Worm (Caenorhabditis elegans) whole organism, L4 larva: ENCODE measurements around the gene T01C1.4.

Source experiments
- F49E8.2 ChIP-seq: sonication (generic microtip); optimal IDR thresholded peaks from 2 replicates; lab custom pipeline; 2016; ENCODE audit warnings: missing compliant biosample characterization, mild to moderate bottlenecking, missing genetic modification characterization, borderline replicate concordance
- Y105C5A.15 ChIP-seq: fragments of 200-800 bp; sonication (Bioruptor generic); IDR thresholded peaks from 2 replicates; pipeline ENCODE4 v1.3.6; 2022; ENCODE audit warnings: missing genetic modification characterization, missing compliant biosample characterization
- ZK337.2 ChIP-seq: fragments of 200-800 bp; sonication (Bioruptor generic); IDR thresholded peaks from 2 replicates; pipeline ENCODE4 v1.3.6; 2022; ENCODE audit warnings: missing genetic modification reagents, missing genetic modification characterization, missing compliant biosample characterization
- ZK546.5 ChIP-seq, 2 experiments: sonication (generic microtip); optimal IDR thresholded peaks; 2 replicates each; lab custom pipeline; 2017; ENCODE audit warnings: missing biosample characterization in 2 of 2, missing genetic modification characterization in 2 of 2
- aha-1 ChIP-seq: fragments of 150-350 bp; peaks from one replicate; lab custom pipeline; 2014; ENCODE audit warnings: missing biosample characterization, missing genetic modification characterization
- ama-1 ChIP-seq: fragments of 150-350 bp; optimal IDR thresholded peaks from 2 replicates; lab custom pipeline; 2014; ENCODE audit warnings: inconsistent platforms, mixed read lengths
- attf-4 ChIP-seq: sonication (generic microtip); optimal IDR thresholded peaks from 3 replicates; lab custom pipeline; 2017; ENCODE audit warnings: missing biosample characterization, missing genetic modification characterization
- ceh-28 ChIP-seq: fragments of 150-350 bp; optimal IDR thresholded peaks from 2 replicates; lab custom pipeline; 2014; ENCODE audit warnings: missing biosample characterization, missing genetic modification reagents, missing genetic modification characterization
- ceh-44 ChIP-seq: fragments of 200-800 bp; sonication (Bioruptor generic); IDR thresholded peaks from 2 replicates; pipeline ENCODE4 v1.3.6; 2022; ENCODE audit warnings: missing genetic modification reagents, missing genetic modification characterization, missing compliant biosample characterization
- ceh-62 ChIP-seq: sonication (generic microtip); optimal IDR thresholded peaks from 2 replicates; lab custom pipeline; 2017; ENCODE audit warnings: missing biosample characterization, missing genetic modification characterization
- ceh-82 ChIP-seq: sonication (generic microtip); optimal IDR thresholded peaks from 2 replicates; lab custom pipeline; 2017; ENCODE audit warnings: missing biosample characterization, missing genetic modification characterization
- ces-1 ChIP-seq: fragments of 150-350 bp; sonication (generic microtip); optimal IDR thresholded peaks from 4 replicates; lab custom pipeline; 2014; ENCODE audit warnings: missing biosample characterization, missing genetic modification reagents, missing genetic modification characterization
- ctbp-1 ChIP-seq: fragments of 200-800 bp; sonication (Bioruptor generic); IDR thresholded peaks from 2 replicates; pipeline ENCODE4 v1.3.6; 2022; ENCODE audit warnings: missing genetic modification reagents, missing genetic modification characterization, missing compliant biosample characterization
- daf-16 ChIP-seq, 3 experiments: sonication (generic microtip); optimal IDR thresholded peaks; 2 replicates each; lab custom pipeline; 2016 to 2017; ENCODE audit warnings: missing genetic modification characterization in 3 of 3, missing genetic modification reagents in 3 of 3, mild to moderate bottlenecking in 2 of 3, missing compliant biosample characterization in 2 of 3, missing biosample characterization in 1 of 3, moderate library complexity in 1 of 3
- daf-8 ChIP-seq: fragments of 200-800 bp; sonication (Bioruptor generic); IDR thresholded peaks from 2 replicates; pipeline ENCODE4 v1.3.6; 2022; ENCODE audit warnings: missing genetic modification characterization, missing compliant biosample characterization
- dmd-9 ChIP-seq: fragments of 200-800 bp; sonication (Bioruptor generic); IDR thresholded peaks from 2 replicates; pipeline ENCODE4 v1.3.6; 2022; ENCODE audit warnings: missing genetic modification reagents, missing genetic modification characterization, missing compliant biosample characterization
- dpl-1 ChIP-seq: fragments of 150-350 bp; optimal IDR thresholded peaks from 2 replicates; lab custom pipeline; 2014; ENCODE audit warnings: missing biosample characterization, missing genetic modification reagents, missing genetic modification characterization
- duxl-1 ChIP-seq: sonication (generic microtip); optimal IDR thresholded peaks from 2 replicates; lab custom pipeline; 2016; ENCODE audit warnings: mild to moderate bottlenecking, missing genetic modification characterization, moderate library complexity, missing compliant biosample characterization; ENCODE audit not compliant: poor library complexity
- dve-1 ChIP-seq: sonication (generic microtip); optimal IDR thresholded peaks from 2 replicates; lab custom pipeline; 2017; ENCODE audit warnings: antibody characterized with exemption, mild to moderate bottlenecking, missing genetic modification characterization, missing compliant biosample characterization; ENCODE audit not compliant: insufficient read depth
- gei-8 ChIP-seq: fragments of 200-800 bp; sonication (Bioruptor generic); optimal IDR thresholded peaks from 2 replicates; lab custom pipeline; 2018; ENCODE audit warnings: mild to moderate bottlenecking, missing genetic modification characterization, missing compliant biosample characterization
- hif-1 ChIP-seq, 2 experiments: sonication (generic microtip); optimal IDR thresholded peaks; 2 replicates each; lab custom pipeline; 2016 to 2017; ENCODE audit warnings: missing compliant biosample characterization in 2 of 2, missing genetic modification characterization in 2 of 2, missing genetic modification reagents in 2 of 2, missing genotype in 2 of 2, mild to moderate bottlenecking in 1 of 2
- lim-7 ChIP-seq: fragments of 200-800 bp; sonication (Bioruptor generic); IDR thresholded peaks from 2 replicates; pipeline ENCODE4 v1.3.6; 2022; ENCODE audit warnings: missing genetic modification characterization, missing compliant biosample characterization
- lin-13 ChIP-seq: fragments of 150-350 bp; optimal IDR thresholded peaks from 2 replicates; lab custom pipeline; 2014; ENCODE audit warnings: missing biosample characterization, missing genetic modification reagents, missing genetic modification characterization
- lin-39 ChIP-seq: fragments of 150-350 bp; optimal IDR thresholded peaks from 2 replicates; lab custom pipeline; 2014; ENCODE audit warnings: missing biosample characterization, missing genetic modification reagents, missing genetic modification characterization
- lir-3 ChIP-seq: sonication (generic microtip); optimal IDR thresholded peaks from 2 replicates; lab custom pipeline; 2016; ENCODE audit warnings: mild to moderate bottlenecking, missing genetic modification characterization, missing compliant biosample characterization
- madf-5 ChIP-seq, 2 experiments: fragments of 200-800 bp; sonication (Bioruptor generic); IDR thresholded peaks; 2 replicates each; pipeline ENCODE4 v1.3.6; 2022; ENCODE audit warnings: missing compliant biosample characterization in 2 of 2, missing genetic modification characterization in 2 of 2
- madf-9 ChIP-seq: fragments of 200-800 bp; sonication (Bioruptor generic); conservative IDR thresholded peaks from 2 replicates; pipeline ENCODE4 v1.3.6; 2022; ENCODE audit warnings: missing genetic modification reagents, missing genetic modification characterization, missing compliant biosample characterization
- mdl-1 ChIP-seq, 2 experiments: fragments of 150-350 bp in 1 of 2; sonication (generic microtip) in 1 of 2; optimal IDR thresholded peaks; 2 replicates each; lab custom pipeline; 2014 to 2017; ENCODE audit warnings: missing biosample characterization in 2 of 2, missing genetic modification characterization in 2 of 2
- mep-1 ChIP-seq: fragments of 150-350 bp; sonication (generic microtip); optimal IDR thresholded peaks from 3 replicates; lab custom pipeline; 2014; ENCODE audit warnings: missing biosample characterization, missing genetic modification characterization
- mes-2 ChIP-seq: sonication (generic microtip); optimal IDR thresholded peaks from 2 replicates; lab custom pipeline; 2016; ENCODE audit warnings: missing genotype, mild to moderate bottlenecking, missing genetic modification characterization, missing compliant biosample characterization; ENCODE audit not compliant: poor library complexity, severe bottlenecking
- nhr-102 ChIP-seq: sonication (generic microtip); optimal IDR thresholded peaks from 2 replicates; lab custom pipeline; 2016; ENCODE audit warnings: mild to moderate bottlenecking, missing genetic modification characterization, moderate library complexity, missing compliant biosample characterization
- nhr-28 ChIP-seq: fragments of 150-350 bp; optimal IDR thresholded peaks from 2 replicates; lab custom pipeline; 2014; ENCODE audit warnings: missing biosample characterization, missing genetic modification characterization
- nhr-41 ChIP-seq: fragments of 200-800 bp; sonication (Bioruptor generic); IDR thresholded peaks from 2 replicates; pipeline ENCODE4 v1.3.6; 2022; ENCODE audit warnings: missing genetic modification reagents, missing genetic modification characterization, missing compliant biosample characterization
- nhr-48 ChIP-seq: sonication (generic microtip); optimal IDR thresholded peaks from 2 replicates; lab custom pipeline; 2016; ENCODE audit warnings: mild to moderate bottlenecking, missing genetic modification characterization, missing compliant biosample characterization
- nhr-76 ChIP-seq: fragments of 150-350 bp; optimal IDR thresholded peaks from 2 replicates; lab custom pipeline; 2014; ENCODE audit warnings: missing biosample characterization, missing genetic modification characterization
- nhr-77 ChIP-seq: fragments of 150-350 bp; optimal IDR thresholded peaks from 2 replicates; lab custom pipeline; 2014; ENCODE audit warnings: missing biosample characterization, missing genetic modification characterization
- pha-4 ChIP-seq, 2 experiments: fragments of 150-350 bp in 1 of 2; fragments of 200-800 bp in 1 of 2; sonication (Bioruptor generic) in 1 of 2; IDR thresholded peaks in 1 of 2; optimal IDR thresholded peaks in 1 of 2; 2 replicates each; pipeline versions ENCODE4 v1.3.6 to Lab custom; 2014 to 2022; ENCODE audit warnings: missing genetic modification characterization in 2 of 2, missing genetic modification reagents in 2 of 2, missing biosample characterization in 1 of 2, missing compliant biosample characterization in 1 of 2
- sdz-12 ChIP-seq: fragments of 200-800 bp; sonication (Bioruptor generic); optimal IDR thresholded peaks from 2 replicates; lab custom pipeline; 2018; ENCODE audit warnings: mild to moderate bottlenecking, missing genetic modification characterization, missing compliant biosample characterization
- set-16 ChIP-seq: fragments of 200-800 bp; sonication (Bioruptor generic); IDR thresholded peaks from 2 replicates; pipeline ENCODE4 v1.3.6; 2022; ENCODE audit warnings: missing genetic modification reagents, missing genetic modification characterization, missing compliant biosample characterization
- snpc-1.2 ChIP-seq: fragments of 200-800 bp; sonication (Bioruptor generic); IDR thresholded peaks from 2 replicates; pipeline ENCODE4 v1.3.6; 2022; ENCODE audit warnings: missing genetic modification reagents, missing genetic modification characterization, missing compliant biosample characterization
- snpc-4 ChIP-seq: fragments of 150-350 bp; optimal IDR thresholded peaks from 2 replicates; lab custom pipeline; 2014; ENCODE audit warnings: missing biosample characterization, missing genetic modification characterization
- spr-1 ChIP-seq: sonication (generic microtip); optimal IDR thresholded peaks from 2 replicates; lab custom pipeline; 2016; ENCODE audit warnings: mild to moderate bottlenecking, missing genetic modification characterization, missing compliant biosample characterization
- spr-3 ChIP-seq: fragments of 200-800 bp; sonication (Bioruptor generic); optimal IDR thresholded peaks from 2 replicates; lab custom pipeline; 2018; ENCODE audit warnings: mild to moderate bottlenecking, missing genetic modification characterization, missing compliant biosample characterization
- vab-7 ChIP-seq: fragments of 200-800 bp; sonication (Bioruptor generic); IDR thresholded peaks from 2 replicates; pipeline ENCODE4 v1.3.6; 2022; ENCODE audit warnings: missing genetic modification reagents, missing genetic modification characterization, missing compliant biosample characterization
- zfp-3 ChIP-seq: fragments of 200-800 bp; sonication (Bioruptor generic); conservative IDR thresholded peaks from 2 replicates; pipeline ENCODE4 v1.3.6; 2022; ENCODE audit warnings: missing genetic modification reagents, missing genetic modification characterization, missing compliant biosample characterization
- zip-11 ChIP-seq: fragments of 200-800 bp; sonication (Bioruptor generic); IDR thresholded peaks from 2 replicates; pipeline ENCODE4 v1.3.6; 2022; ENCODE audit warnings: missing genetic modification characterization, missing compliant biosample characterization
- zip-2 ChIP-seq: fragments of 150-350 bp; optimal IDR thresholded peaks from 2 replicates; lab custom pipeline; 2014; ENCODE audit warnings: missing biosample characterization, missing genetic modification characterization
- ztf-7 ChIP-seq: fragments of 150-350 bp; optimal IDR thresholded peaks from 2 replicates; lab custom pipeline; 2014; ENCODE audit warnings: missing biosample characterization, missing genetic modification characterization

Gene T01C1.4

DNA sequence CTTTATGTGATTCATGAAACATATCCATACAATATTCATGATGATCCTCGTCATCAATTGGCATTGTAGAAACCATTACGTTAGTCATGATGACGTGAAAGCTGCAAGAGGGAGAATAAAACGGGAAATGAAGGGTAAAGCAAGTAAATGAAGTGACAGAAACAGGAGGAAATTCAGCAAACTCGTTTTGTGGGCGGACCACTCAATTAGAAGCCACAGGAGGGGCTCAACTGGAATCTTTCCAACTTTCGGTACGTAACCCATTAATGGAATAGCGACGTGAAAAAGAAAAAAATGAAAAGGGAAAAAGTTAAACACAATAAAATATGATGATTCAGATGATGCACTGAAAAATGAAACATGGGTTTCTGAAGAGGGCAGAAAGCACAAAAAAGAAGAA is at the start of gene T01C1.4:
Gene T01C1.4 (minus strand): TSS at position 101 of the 400 bp plus-strand sequence.
- TF ChIP-seq aha-1 (tag; lab: Kevin White, UChicago) = no peak
- TF ChIP-seq nhr-76 (tag; lab: Kevin White, UChicago) = no peak

DNA sequence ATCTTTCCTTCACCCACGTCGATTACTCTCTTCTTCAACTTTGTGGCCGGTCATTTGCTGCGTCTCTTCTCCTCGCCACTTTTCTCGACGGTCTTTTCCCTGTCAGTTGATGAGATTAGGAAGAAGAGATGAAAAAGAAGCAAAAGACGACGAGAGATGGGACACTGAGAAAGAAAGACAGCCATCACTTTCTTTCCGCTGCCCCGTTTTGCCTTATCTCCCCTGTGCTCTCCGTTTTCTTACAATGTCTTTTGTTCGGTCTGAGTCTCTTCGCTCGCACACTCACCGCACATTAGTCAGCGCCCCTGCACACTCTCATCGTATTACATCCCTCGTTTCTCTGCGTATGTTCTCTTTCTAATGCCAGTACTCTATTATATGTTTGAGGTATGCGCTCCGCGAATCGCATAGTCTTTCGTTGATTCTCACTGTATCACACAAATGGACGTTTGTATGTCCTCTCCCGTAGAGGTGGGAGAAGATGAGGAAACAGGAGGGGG is 49.3 kb upstream of the T01C1.4 start:
- no peak for TF ChIP-seq daf-8 (GFP tag; lab: Robert Waterston, UW)
- TF ChIP-seq ces-1 = peak; percentile 87
- peak; percentile 92 for TF ChIP-seq gei-8 (GFP tag; lab: Kevin White, UChicago)
- TF ChIP-seq mep-1 = peak; percentile 95
- TF ChIP-seq lim-7 (GFP tag; lab: Robert Waterston, UW) = no peak
- TF ChIP-seq nhr-102 = peak; percentile 92
- TF ChIP-seq spr-3 = peak; percentile 60
- TF ChIP-seq lin-13 (GFP tag; lab: Kevin White, UChicago) = peak; percentile 73
- TF ChIP-seq ztf-7 = peak; percentile 78
- TF ChIP-seq pha-4 (GFP tag; IDR thresholded peaks at IDR 0.05; lab: Robert Waterston, UW) = peak; percentile 85
- TF ChIP-seq pha-4 (tag; optimal IDR thresholded peaks at IDR 0.05; lab: Kevin White, UChicago) = no peak
- TF ChIP-seq vab-7 (GFP tag; lab: Robert Waterston, UW) = 0 out of 2 replicates have a peak, but pooled peaks have one; percentile 50
- TF ChIP-seq ZK337.2 (GFP tag; lab: Robert Waterston, UW) = no peak
- peak; percentile 89 for TF ChIP-seq spr-1 (tag; lab: Kevin White, UChicago)
- peak; percentile 49 for TF ChIP-seq nhr-76 (tag; lab: Kevin White, UChicago)
- TF ChIP-seq mes-2 = peak; percentile 51
- no peak for TF ChIP-seq madf-5 (GFP tag; IDR thresholded peaks at IDR 0.05; lab: Robert Waterston, UW)
- no peak for TF ChIP-seq zfp-3 (GFP tag; lab: Robert Waterston, UW)
- TF ChIP-seq madf-9 (GFP tag; lab: Robert Waterston, UW) = peak; percentile 60; the same call in 1 of the 2 replicates
- TF ChIP-seq ZK546.5 (tag; optimal IDR thresholded peaks at IDR 0.05; lab: Kevin White, UChicago) = no peak
- no peak for TF ChIP-seq Y105C5A.15
- peak; percentile 66 to 75 for TF ChIP-seq daf-16 (GFP tag; optimal IDR thresholded peaks at IDR 0.05; lab: Kevin White, UChicago)
- peak; percentile 80 for TF ChIP-seq daf-16 (tag; optimal IDR thresholded peaks at IDR 0.05; lab: Kevin White, UChicago)
- TF ChIP-seq sdz-12 (GFP tag; lab: Kevin White, UChicago) = no peak
- peak; percentile 91 to 94 for TF ChIP-seq mdl-1 (tag; optimal IDR thresholded peaks at IDR 0.05; lab: Kevin White, UChicago)
- TF ChIP-seq ama-1 (lab: Kevin White, UChicago) = no peak
- no peak for TF ChIP-seq dmd-9 (GFP tag; lab: Robert Waterston, UW)
- peak; percentile 81 for TF ChIP-seq nhr-77 (tag; lab: Kevin White, UChicago)
- TF ChIP-seq dve-1 (tag; lab: Kevin White, UChicago) = peak; percentile 99
- TF ChIP-seq ceh-82 = no peak
- TF ChIP-seq ceh-62 (tag; lab: Kevin White, UChicago) = no peak
- TF ChIP-seq duxl-1 (tag; lab: Kevin White, UChicago) = peak; percentile 52
- TF ChIP-seq set-16 (GFP tag; lab: Robert Waterston, UW) = peak; percentile 83
- TF ChIP-seq hif-1 (tag; optimal IDR thresholded peaks at IDR 0.05; lab: Kevin White, UChicago) = peak; percentile 26 to 82
- TF ChIP-seq ceh-28 (tag; lab: Kevin White, UChicago) = peak; percentile 62
- TF ChIP-seq nhr-48 (tag; lab: Kevin White, UChicago) = peak; percentile 98
- TF ChIP-seq nhr-28 (tag; lab: Kevin White, UChicago) = peak; percentile 90
- no peak for TF ChIP-seq lin-39 (tag; lab: Kevin White, UChicago)
- TF ChIP-seq snpc-1.2 (GFP tag; lab: Robert Waterston, UW) = no peak
- peak; percentile 95 for TF ChIP-seq ctbp-1 (GFP tag; lab: Robert Waterston, UW)
- TF ChIP-seq F49E8.2 (tag; lab: Kevin White, UChicago) = no peak
- TF ChIP-seq dpl-1 (GFP tag; lab: Kevin White, UChicago) = peak; percentile 51
- TF ChIP-seq lir-3 (tag; lab: Kevin White, UChicago) = no peak
- no peak for TF ChIP-seq zip-11 (GFP tag; lab: Robert Waterston, UW)
- TF ChIP-seq zip-2 (tag; lab: Kevin White, UChicago) = peak; percentile 48
- 0 out of 2 replicates have a peak, but pooled peaks have one; percentile 19 for TF ChIP-seq nhr-41 (GFP tag; lab: Robert Waterston, UW)
- TF ChIP-seq snpc-4 = no peak
- TF ChIP-seq ceh-44 (GFP tag; lab: Robert Waterston, UW) = no peak
- TF ChIP-seq attf-4 (tag; lab: Kevin White, UChicago) = peak; percentile 64
